Fruit fly (Drosophila melanogaster) whole organism, embryonic: ENCODE data around the gene Tcs4.
A peak's percentile ranks its signal among the peaks of the same experiment; 100 is the strongest.

ENCODE experiments used
- ATbp ChIP-seq: fragments of 200-800 bp; sonication (Bioruptor generic); optimal IDR thresholded peaks from 2 replicates; lab custom pipeline; 2017; ENCODE audit warnings: missing biosample characterization, mild to moderate bottlenecking, missing genetic modification characterization, missing genetic modification reagents
- Atf-2 ChIP-seq: fragments of 200-800 bp; sonication (Bioruptor generic); optimal IDR thresholded peaks from 2 replicates; lab custom pipeline; 2016; ENCODE audit warnings: missing biosample characterization, missing genetic modification characterization
- Atf3 ChIP-seq: fragments of 200-800 bp; sonication (Bioruptor generic); optimal IDR thresholded peaks from 3 replicates; lab custom pipeline; 2016; ENCODE audit warnings: missing biosample characterization, missing genetic modification characterization
- BtbVII ChIP-seq: fragments of 200-800 bp; sonication (Bioruptor generic); optimal IDR thresholded peaks from 3 replicates; lab custom pipeline; 2017; ENCODE audit warnings: missing biosample characterization, mild to moderate bottlenecking, missing genetic modification characterization
- C15 ChIP-seq: fragments of 200-800 bp; sonication (Bioruptor generic); IDR thresholded peaks from 3 replicates; pipeline ENCODE4 v1.3.6; 2022; ENCODE audit warnings: missing biosample characterization, missing genetic modification characterization
- CG10462 ChIP-seq: fragments of 200-800 bp; sonication (Bioruptor generic); optimal IDR thresholded peaks from 2 replicates; lab custom pipeline; 2016; ENCODE audit warnings: missing biosample characterization, missing genetic modification characterization
- CG12104 ChIP-seq: fragments of 200-800 bp; sonication (Bioruptor generic); optimal IDR thresholded peaks from 3 replicates; lab custom pipeline; 2016; ENCODE audit warnings: missing biosample characterization, missing genetic modification characterization
- CG14050 ChIP-seq: fragments of 200-800 bp; sonication (Bioruptor generic); IDR thresholded peaks from 3 replicates; pipeline ENCODE4 v1.3.6; 2022; ENCODE audit warnings: missing biosample characterization, missing genetic modification characterization
- CG15073 ChIP-seq: fragments of 200-800 bp; sonication (Bioruptor generic); optimal IDR thresholded peaks from 2 replicates; lab custom pipeline; 2016; ENCODE audit warnings: missing biosample characterization, missing genetic modification characterization
- CG15269 ChIP-seq: fragments of 200-800 bp; sonication (Bioruptor generic); optimal IDR thresholded peaks from 2 replicates; lab custom pipeline; 2018; ENCODE audit warnings: missing biosample characterization, mild to moderate bottlenecking, missing genetic modification characterization, moderate library complexity
- CG2120 ChIP-seq: fragments of 200-800 bp; sonication (Bioruptor generic); optimal IDR thresholded peaks from 3 replicates; lab custom pipeline; 2016; ENCODE audit warnings: missing biosample characterization, missing genetic modification characterization
- CG30403 ChIP-seq: fragments of 200-800 bp; sonication (Bioruptor generic); optimal IDR thresholded peaks from 3 replicates; lab custom pipeline; 2016; ENCODE audit warnings: missing biosample characterization, missing genetic modification characterization
- CG3163 ChIP-seq: fragments of 200-800 bp; sonication (Bioruptor generic); optimal IDR thresholded peaks from 3 replicates; lab custom pipeline; 2016; ENCODE audit warnings: missing biosample characterization, missing genetic modification characterization
- CG6272 ChIP-seq: fragments of 200-800 bp; sonication (Bioruptor generic); IDR thresholded peaks from 2 replicates; pipeline ENCODE4 v1.3.6; 2022; ENCODE audit warnings: missing biosample characterization, missing genetic modification characterization
- CG6689 ChIP-seq: fragments of 200-800 bp; sonication (Bioruptor generic); IDR thresholded peaks from 2 replicates; pipeline ENCODE4 v1.3.6; 2022; ENCODE audit warnings: missing biosample characterization, missing genetic modification characterization
- CG7786 ChIP-seq: fragments of 200-800 bp; sonication (Bioruptor generic); optimal IDR thresholded peaks from 2 replicates; lab custom pipeline; 2016; ENCODE audit warnings: missing biosample characterization, missing genetic modification characterization
- CG8944 ChIP-seq: fragments of 200-800 bp; sonication (Bioruptor generic); optimal IDR thresholded peaks from 3 replicates; lab custom pipeline; 2016; ENCODE audit warnings: missing biosample characterization, missing genetic modification characterization
- CG9609 ChIP-seq: fragments of 200-800 bp; sonication (Bioruptor generic); optimal IDR thresholded peaks from 3 replicates; lab custom pipeline; 2016; ENCODE audit warnings: missing biosample characterization, missing genetic modification characterization
- CHES-1-like ChIP-seq: fragments of 200-800 bp; sonication (Bioruptor generic); optimal IDR thresholded peaks from 2 replicates; lab custom pipeline; 2016; ENCODE audit warnings: missing biosample characterization, missing genetic modification characterization
- Camta ChIP-seq: fragments of 200-800 bp; sonication (Bioruptor generic); optimal IDR thresholded peaks from 2 replicates; lab custom pipeline; 2016; ENCODE audit warnings: missing biosample characterization, missing genetic modification characterization
- Dad ChIP-seq: fragments of 200-800 bp; sonication (Bioruptor generic); optimal IDR thresholded peaks from 3 replicates; lab custom pipeline; 2016; ENCODE audit warnings: missing biosample characterization, missing genetic modification characterization
- Doc2 ChIP-seq: fragments of 200-800 bp; sonication (Bioruptor generic); IDR thresholded peaks from 2 replicates; pipeline ENCODE4 v1.3.6; 2022; ENCODE audit warnings: missing biosample characterization, missing genetic modification characterization
- Doc3 ChIP-seq: fragments of 200-800 bp; sonication (Bioruptor generic); IDR thresholded peaks from 3 replicates; pipeline ENCODE4 v1.3.6; 2022; ENCODE audit warnings: missing biosample characterization, missing genetic modification characterization; ENCODE audit not compliant: partially characterized antibody
- E2f1 ChIP-seq: fragments of 200-800 bp; sonication (Bioruptor generic); IDR thresholded peaks from 2 replicates; pipeline ENCODE4 v1.3.6; 2022; ENCODE audit warnings: missing biosample characterization, missing genetic modification characterization
- Optix ChIP-seq: fragments of 200-800 bp; sonication (Bioruptor generic); IDR thresholded peaks from 3 replicates; pipeline ENCODE4 v1.3.6; 2022; ENCODE audit warnings: missing biosample characterization, missing genetic modification characterization
- Pdp1 ChIP-seq, 2 experiments: fragments of 200-800 bp; sonication (Bioruptor generic); optimal IDR thresholded peaks; 3 replicates each; lab custom pipeline; 2016; ENCODE audit warnings: missing biosample characterization in 2 of 2, missing genetic modification characterization in 2 of 2, mild to moderate bottlenecking in 1 of 2, moderate library complexity in 1 of 2
- Ravus ChIP-seq: fragments of 200-800 bp; sonication (Bioruptor generic); IDR thresholded peaks from 2 replicates; pipeline ENCODE4 v1.3.6; 2022; ENCODE audit warnings: missing biosample characterization, missing genetic modification characterization
- Scr ChIP-seq: fragments of 200-800 bp; sonication (Bioruptor generic); IDR thresholded peaks from 2 replicates; pipeline ENCODE4 v1.3.6; 2022; ENCODE audit warnings: missing biosample characterization, missing genetic modification characterization; ENCODE audit not compliant: partially characterized antibody
- Xrp1 ChIP-seq: fragments of 200-800 bp; sonication (Bioruptor generic); IDR thresholded peaks from 2 replicates; pipeline ENCODE4 v1.3.6; 2022; ENCODE audit warnings: missing biosample characterization, missing genetic modification characterization
- abd-A ChIP-seq: fragments of 200-800 bp; sonication (Bioruptor generic); optimal IDR thresholded peaks from 3 replicates; lab custom pipeline; 2019; ENCODE audit warnings: missing biosample characterization, mild to moderate bottlenecking, missing genetic modification characterization, moderate library complexity
- bigmax ChIP-seq: fragments of 200-800 bp; sonication (Bioruptor generic); optimal IDR thresholded peaks from 2 replicates; lab custom pipeline; 2018; ENCODE audit warnings: missing biosample characterization, mild to moderate bottlenecking, missing genetic modification characterization
- br ChIP-seq: fragments of >200 bp; optimal IDR thresholded peaks from 2 replicates; lab custom pipeline; 2017
- btn ChIP-seq: fragments of 200-800 bp; sonication (Bioruptor generic); optimal IDR thresholded peaks from 2 replicates; lab custom pipeline; 2016; ENCODE audit warnings: missing biosample characterization, missing genetic modification characterization
- cad ChIP-seq: fragments of >200 bp; optimal IDR thresholded peaks from 2 replicates; lab custom pipeline; 2017; ENCODE audit warnings: missing biosample characterization, missing genetic modification characterization
- dysf ChIP-seq: fragments of 200-800 bp; sonication (Bioruptor generic); IDR thresholded peaks from 3 replicates; pipeline ENCODE4 v1.3.6; 2022; ENCODE audit warnings: missing biosample characterization, missing genetic modification characterization
- esg ChIP-seq: fragments of 200-800 bp; sonication (Bioruptor generic); conservative IDR thresholded peaks from 2 replicates; pipeline ENCODE4 v1.3.6; 2022; ENCODE audit warnings: missing biosample characterization, missing genetic modification characterization
- grau ChIP-seq: fragments of 200-800 bp; optimal IDR thresholded peaks from 3 replicates; lab custom pipeline; 2019; ENCODE audit warnings: missing biosample characterization, mild to moderate bottlenecking, missing genetic modification characterization, moderate library complexity
- insv ChIP-seq, 2 experiments: fragments of 200-800 bp; sonication (Bioruptor generic); optimal IDR thresholded peaks; 3 replicates each; lab custom pipeline; 2016 to 2018; ENCODE audit warnings: missing biosample characterization in 2 of 2, missing genetic modification characterization in 2 of 2
- inv ChIP-seq: fragments of 200-800 bp; sonication (Bioruptor generic); IDR thresholded peaks from 2 replicates; pipeline ENCODE4 v1.3.6; 2022; ENCODE audit warnings: missing biosample characterization, missing genetic modification characterization; ENCODE audit not compliant: partially characterized antibody
- nom ChIP-seq: fragments of 200-800 bp; sonication (Bioruptor generic); optimal IDR thresholded peaks from 2 replicates; lab custom pipeline; 2017; ENCODE audit warnings: missing biosample characterization, missing genetic modification characterization, mild to moderate bottlenecking, moderate library complexity, missing genetic modification reagents
- pan ChIP-seq, 4 experiments: fragments of >200 bp in 3 of 4; fragments of 200-800 bp in 1 of 4; sonication (Bioruptor generic) in 1 of 4; optimal IDR thresholded peaks in 3 of 4; IDR thresholded peaks in 1 of 4; 2 replicates each; pipeline versions ENCODE4 v1.3.6 to Lab custom; 2017 to 2022; ENCODE audit warnings: missing biosample characterization in 2 of 4, missing genetic modification characterization in 2 of 4, mixed read lengths in 1 of 4
- pnt ChIP-seq: fragments of 200-800 bp; sonication (Bioruptor generic); optimal IDR thresholded peaks from 3 replicates; lab custom pipeline; 2016; ENCODE audit warnings: missing biosample characterization, missing genetic modification characterization
- so ChIP-seq: fragments of 200-800 bp; sonication (Bioruptor generic); IDR thresholded peaks from 3 replicates; pipeline ENCODE4 v1.3.6; 2022; ENCODE audit warnings: missing biosample characterization, missing genetic modification characterization
- sug ChIP-seq: fragments of 200-800 bp; optimal IDR thresholded peaks from 2 replicates; lab custom pipeline; 2019; ENCODE audit warnings: missing biosample characterization, mild to moderate bottlenecking, missing genetic modification characterization, moderate library complexity
- tll ChIP-seq, 2 experiments: fragments of 200-800 bp in 1 of 2; fragments of >200 bp in 1 of 2; sonication (Bioruptor generic) in 1 of 2; optimal IDR thresholded peaks; 2 replicates each; lab custom pipeline; 2017 to 2019; ENCODE audit warnings: missing biosample characterization in 2 of 2, missing genetic modification characterization in 2 of 2, mild to moderate bottlenecking in 1 of 2, moderate library complexity in 1 of 2
- trh ChIP-seq: fragments of 200-800 bp; sonication (Bioruptor generic); optimal IDR thresholded peaks from 2 replicates; lab custom pipeline; 2016; ENCODE audit warnings: missing biosample characterization, missing genetic modification characterization
- twi ChIP-seq: fragments of 200-800 bp; optimal IDR thresholded peaks from 2 replicates; lab custom pipeline; 2019; ENCODE audit warnings: missing biosample characterization, mild to moderate bottlenecking, missing genetic modification characterization, moderate library complexity
- vnd ChIP-seq: fragments of 200-800 bp; sonication (Bioruptor generic); IDR thresholded peaks from 3 replicates; pipeline ENCODE4 v1.3.6; 2022; ENCODE audit warnings: missing biosample characterization, missing genetic modification characterization; ENCODE audit not compliant: partially characterized antibody
- zfh2 ChIP-seq: fragments of 200-800 bp; sonication (Bioruptor generic); optimal IDR thresholded peaks from 2 replicates; lab custom pipeline; 2016; ENCODE audit warnings: missing biosample characterization, missing genetic modification characterization

Tcs4 gene

DNA sequence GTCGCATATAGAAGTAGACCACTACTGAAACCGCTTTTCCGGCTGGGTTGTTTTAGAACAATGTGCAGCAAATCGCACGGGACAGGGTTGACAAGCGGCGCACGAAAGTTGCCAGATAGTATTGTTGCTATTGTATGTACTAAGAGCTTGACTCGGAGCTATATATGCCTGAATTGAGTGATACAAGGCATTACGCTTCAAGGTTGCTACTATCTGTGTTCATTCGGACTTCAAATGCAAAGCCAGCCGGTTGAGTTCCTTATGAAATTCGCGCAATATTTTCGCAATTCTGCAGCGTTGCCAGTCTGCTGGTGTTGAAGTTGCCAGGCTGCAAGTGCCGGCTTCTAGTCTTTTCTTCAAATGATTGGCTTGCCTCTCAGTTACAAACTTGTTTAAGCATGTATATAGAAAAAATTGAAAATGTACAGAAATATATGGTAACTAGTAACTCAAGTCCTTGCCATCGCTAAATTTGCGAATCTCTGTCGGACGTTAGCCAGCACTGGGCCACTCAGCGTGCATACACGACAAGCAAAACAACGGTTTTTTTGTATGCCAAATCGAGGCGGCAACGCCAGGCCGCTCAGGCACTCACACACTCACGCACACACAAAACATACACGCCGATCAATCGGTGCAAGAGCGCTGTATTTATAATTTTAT, 49.7 kb downstream of the Tcs4 start, which contains the start of the genes Ranbp21 and Elys (continued):
- TF ChIP-seq CG6689 (GFP tag; lab: Robert Waterston, UW), result peak; percentile 67
- no peak for TF ChIP-seq pan (optimal IDR thresholded peaks at IDR 0.05; lab: Kevin White, UChicago)
- peak in 1 of 2 experiments; percentile 68 for TF ChIP-seq pan (GFP tag; optimal IDR thresholded peaks at IDR 0.05 in 1 of 2, IDR thresholded peaks at IDR 0.05 in 1 of 2)
- TF ChIP-seq C15 (GFP tag; lab: Robert Waterston, UW), result no peak
- TF ChIP-seq E2f1, result peak; percentile 42; the same call in 1 of the 2 replicates
- no peak for TF ChIP-seq CG14050 (GFP tag; lab: Robert Waterston, UW)
- TF ChIP-seq sug (tag; lab: Kevin White, UChicago), result no peak
- no peak for TF ChIP-seq bigmax (GFP tag; lab: Kevin White, UChicago)
- TF ChIP-seq CG10462 (GFP tag; lab: Kevin White, UChicago), result peak; percentile 77
- peak; percentile 71 for TF ChIP-seq CG30403 (GFP tag; lab: Kevin White, UChicago)
- TF ChIP-seq tll (GFP tag; optimal IDR thresholded peaks at IDR 0.05; lab: Kevin White, UChicago), result no peak
- TF ChIP-seq Doc3 (GFP tag; lab: Robert Waterston, UW), result no peak
- peak; percentile 62 for TF ChIP-seq pnt (GFP tag; lab: Kevin White, UChicago)
- TF ChIP-seq Pdp1 (GFP tag; optimal IDR thresholded peaks at IDR 0.05; lab: Kevin White, UChicago), result peak; percentile 44 to 61
- TF ChIP-seq Ravus (GFP tag; lab: Robert Waterston, UW), result no peak
- peak; percentile 5 for TF ChIP-seq btn (GFP tag; lab: Kevin White, UChicago)
- TF ChIP-seq nom (GFP tag; lab: Kevin White, UChicago), result no peak
- TF ChIP-seq so (GFP tag; lab: Robert Waterston, UW), result no peak
- peak; percentile 75 for TF ChIP-seq zfh2 (GFP tag; lab: Kevin White, UChicago)
- peak in 1 of 2 experiments; percentile 28 for TF ChIP-seq insv (GFP tag; optimal IDR thresholded peaks at IDR 0.05; lab: Kevin White, UChicago)
- peak; percentile 60 for TF ChIP-seq Xrp1
- no peak for TF ChIP-seq trh (GFP tag; lab: Kevin White, UChicago)
- peak; percentile 40; the same call in 1 of the 2 replicates for TF ChIP-seq CG6272 (GFP tag; lab: Robert Waterston, UW)
- TF ChIP-seq CG15269, result no peak
- no peak for TF ChIP-seq twi
- peak; percentile 65 for TF ChIP-seq Dad (GFP tag; lab: Kevin White, UChicago)
- TF ChIP-seq CG12104 (GFP tag; lab: Kevin White, UChicago), result peak; percentile 11
- peak; percentile 55 for TF ChIP-seq dysf (GFP tag; lab: Robert Waterston, UW)
- TF ChIP-seq abd-A (tag; lab: Kevin White, UChicago), result no peak
- TF ChIP-seq CG9609 (GFP tag; lab: Kevin White, UChicago), result peak; percentile 71
- peak; percentile 47; the same call in 1 of the 2 replicates for TF ChIP-seq esg (GFP tag; lab: Robert Waterston, UW)
- peak; percentile 50 for TF ChIP-seq Scr (GFP tag; lab: Robert Waterston, UW)
- TF ChIP-seq cad (GFP tag; lab: Kevin White, UChicago), result no peak
- peak; percentile 73 for TF ChIP-seq CG2120 (GFP tag; lab: Kevin White, UChicago)
- no peak for TF ChIP-seq br (lab: Kevin White, UChicago)
- peak; percentile 57; the same call in 2 of the 3 replicates for TF ChIP-seq Optix (GFP tag; lab: Robert Waterston, UW)
- TF ChIP-seq CG15073 (GFP tag; lab: Kevin White, UChicago), result no peak
- TF ChIP-seq inv (GFP tag; lab: Robert Waterston, UW), result peak; percentile 45; the same call in 1 of the 2 replicates
- TF ChIP-seq Camta (GFP tag; lab: Kevin White, UChicago), result peak; percentile 23
- 0 out of 3 replicates have a peak, but pooled peaks have one; percentile 46 for TF ChIP-seq vnd (GFP tag; lab: Robert Waterston, UW)
- peak; percentile 21 for TF ChIP-seq CG3163
- TF ChIP-seq CG8944 (GFP tag; lab: Kevin White, UChicago), result peak; percentile 62
- no peak for TF ChIP-seq BtbVII (GFP tag; lab: Kevin White, UChicago)
- peak; percentile 32 for TF ChIP-seq Atf3 (GFP tag; lab: Kevin White, UChicago)
- TF ChIP-seq CHES-1-like (GFP tag; lab: Kevin White, UChicago), result peak; percentile 82
- TF ChIP-seq Doc2, result no peak
- no peak for TF ChIP-seq Atf-2 (GFP tag; lab: Kevin White, UChicago)
- TF ChIP-seq CG7786 (GFP tag; lab: Kevin White, UChicago), result peak; percentile 56
- TF ChIP-seq grau (tag; lab: Kevin White, UChicago), result peak; percentile 40
- TF ChIP-seq ATbp (GFP tag; lab: Kevin White, UChicago), result no peak
